Worm (Caenorhabditis elegans): ENCODE measurements around the gene cut-3.

cut-3 gene

ce11 chrII:8483124-8483792 lies 36.6 kb upstream of the cut-3 start (continued):
- TF ChIP-seq dve-1 (tag; optimal IDR thresholded peaks at IDR 0.05; ENCODE audit: insufficient read depth) (peak; percentile 9), spr-1 (tag; optimal IDR thresholded peaks at IDR 0.05) (no peak), ceh-62 (tag; optimal IDR thresholded peaks at IDR 0.05) (no peak), dmd-8 (GFP tag; IDR thresholded peaks at IDR 0.05) (no peak), php-3 (GFP tag; IDR thresholded peaks at IDR 0.05) (no peak), zag-1 (tag; optimal IDR thresholded peaks at IDR 0.05) (no peak), R02D3.7 (tag; optimal IDR thresholded peaks at IDR 0.05) (no peak), nhr-28 (tag; optimal IDR thresholded peaks at IDR 0.05) (peak; percentile 99), dmd-6 (GFP tag; IDR thresholded peaks at IDR 0.05) (peak; percentile 26; the same call in 1 of the 2 replicates), madf-5 (GFP tag; IDR thresholded peaks at IDR 0.05) (no peak), F37D6.2 (tag; optimal IDR thresholded peaks at IDR 0.05) (no peak), mep-1 (tag; optimal IDR thresholded peaks at IDR 0.05) (no peak), lin-38 (GFP tag; IDR thresholded peaks at IDR 0.05) (peak; percentile 46), ceh-82 (tag; optimal IDR thresholded peaks at IDR 0.05) (no peak), lim-7 (GFP tag; IDR thresholded peaks at IDR 0.05) (no peak), ama-1 (optimal IDR thresholded peaks at IDR 0.05) (peak; percentile 26)

DNA sequence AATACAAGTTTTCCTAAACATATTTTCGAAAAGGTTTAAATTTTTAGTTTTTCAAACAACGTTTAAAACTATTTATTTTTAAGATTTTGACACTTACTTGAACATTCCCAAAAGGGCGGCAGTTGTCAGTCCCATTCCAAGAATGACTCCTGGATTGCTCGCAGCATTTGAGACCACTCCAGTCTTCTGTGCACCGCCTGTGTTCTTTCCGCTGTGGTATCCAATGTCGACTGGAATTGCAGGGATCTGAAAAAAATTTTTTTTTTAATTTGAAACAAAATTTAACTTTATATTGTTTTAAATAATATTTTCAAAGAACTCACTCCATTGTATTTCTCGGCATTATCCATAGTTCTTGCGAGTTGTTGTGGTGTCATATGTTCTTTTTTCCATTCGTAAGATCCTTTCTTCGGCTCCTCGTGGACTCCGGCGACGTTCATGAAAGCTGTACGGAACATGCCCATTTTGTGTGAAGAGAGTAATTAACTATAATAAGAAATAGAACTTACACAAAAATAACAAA lies 35.2 kb upstream of the cut-3 start, which contains the start of gene M05D6.5:
M05D6.5 (minus strand) TSS at position 473 of the 523 bp plus-strand sequence.
- TF ChIP-seq vab-7 (GFP tag; IDR thresholded peaks at IDR 0.05) (peak; percentile 3; the same call in 1 of the 2 replicates), ztf-7 (tag; optimal IDR thresholded peaks at IDR 0.05) (no peak), pha-4 (GFP tag; IDR thresholded peaks at IDR 0.05) (peak; percentile 23; the same call in 1 of the 2 replicates), pha-4 (tag; optimal IDR thresholded peaks at IDR 0.05) (no peak), ama-1 (optimal IDR thresholded peaks at IDR 0.05) (peak; percentile 14), egl-27 (tag; optimal IDR thresholded peaks at IDR 0.05) (no peak), zfp-3 (GFP tag; conservative IDR thresholded peaks at IDR 0.05) (peak; percentile 57), aha-1 (tag) (no peak), ceh-32 (tag; optimal IDR thresholded peaks at IDR 0.05; ENCODE audit: poor library complexity) (no peak), F26F4.8 (GFP tag; conservative IDR thresholded peaks at IDR 0.05) (no peak), unc-62 (GFP tag; optimal IDR thresholded peaks at IDR 0.05 in 1 of 2) (peak in 1 of 2 experiments; percentile 34), unc-62 (tag; optimal IDR thresholded peaks at IDR 0.05) (no peak)

ce11 chrII:8481033-8481708 lies 34.5 kb upstream of the cut-3 start:
- TF ChIP-seq ceh-44 (GFP tag; IDR thresholded peaks at IDR 0.05) (no peak), ztf-11 (tag; optimal IDR thresholded peaks at IDR 0.05) (no peak), snpc-1.2 (GFP tag; IDR thresholded peaks at IDR 0.05) (peak; percentile 15; the same call in 1 of the 2 replicates), mdt-29 (GFP tag; IDR thresholded peaks at IDR 0.05) (peak; percentile 69), mxl-3 (GFP tag; optimal IDR thresholded peaks at IDR 0.05) (no peak), unc-39 (tag; optimal IDR thresholded peaks at IDR 0.05) (no peak), snpc-4 (tag; optimal IDR thresholded peaks at IDR 0.05) (no peak), hlh-11 (tag; optimal IDR thresholded peaks at IDR 0.05) (peak; percentile 60), duxl-1 (tag; optimal IDR thresholded peaks at IDR 0.05; ENCODE audit: poor library complexity) (no peak), lir-3 (tag; optimal IDR thresholded peaks at IDR 0.05) (no peak), nhr-48 (tag; optimal IDR thresholded peaks at IDR 0.05) (peak; percentile 56), nhr-11 (tag; optimal IDR thresholded peaks at IDR 0.05) (no peak), dpl-1 (GFP tag; optimal IDR thresholded peaks at IDR 0.05) (no peak), nhr-102 (tag; optimal IDR thresholded peaks at IDR 0.05) (peak; percentile 40), Y5F2A.4 (GFP tag; optimal IDR thresholded peaks at IDR 0.05) (no peak), sdz-12 (GFP tag; optimal IDR thresholded peaks at IDR 0.05) (no peak), set-16 (GFP tag; IDR thresholded peaks at IDR 0.05) (no peak), zip-2 (tag; optimal IDR thresholded peaks at IDR 0.05) (no peak), skn-1 (tag; optimal IDR thresholded peaks at IDR 0.05) (no peak), saeg-2 (GFP tag; IDR thresholded peaks at IDR 0.05) (no peak), php-3 (GFP tag; IDR thresholded peaks at IDR 0.05) (peak; percentile 47), pqm-1 (tag; optimal IDR thresholded peaks at IDR 0.05) (no peak), jun-1 (tag; optimal IDR thresholded peaks at IDR 0.05) (no peak), F37D6.2 (tag; optimal IDR thresholded peaks at IDR 0.05) (no peak)

All from whole organism, L4 larva.